Worm (Caenorhabditis elegans): ENCODE data around the gene cbn-1.

Gene cbn-1

ce11 chrII:299684-300083 is 32.6 kb downstream of the cbn-1 start, which contains the start of gene K01A2.6:
K01A2.6 (plus strand) TSS chrII:299984.
- TF ChIP-seq ceh-82 (tag; optimal IDR thresholded peaks at IDR 0.05) = no peak
- no peak for TF ChIP-seq mbf-1 (tag; optimal IDR thresholded peaks at IDR 0.05)
- no peak for TF ChIP-seq unc-39 (tag; optimal IDR thresholded peaks at IDR 0.05)
- TF ChIP-seq nhr-21 (tag; optimal IDR thresholded peaks at IDR 0.05) = no peak
- TF ChIP-seq nhr-11 (tag; optimal IDR thresholded peaks at IDR 0.05) = no peak
- TF ChIP-seq ztf-11 (tag; optimal IDR thresholded peaks at IDR 0.05) = no peak
- no peak for TF ChIP-seq Y55F3AM.14 (GFP tag; optimal IDR thresholded peaks at IDR 0.05)
- no peak for TF ChIP-seq mdl-1 (tag; optimal IDR thresholded peaks at IDR 0.05)
- no peak for TF ChIP-seq dmd-4 (tag; optimal IDR thresholded peaks at IDR 0.05)
- TF ChIP-seq gmeb-1 (tag; optimal IDR thresholded peaks at IDR 0.05) = no peak
- TF ChIP-seq skn-1 (tag; optimal IDR thresholded peaks at IDR 0.05) = no peak
- no peak for TF ChIP-seq ceh-16 (tag; optimal IDR thresholded peaks at IDR 0.05)
- no peak for TF ChIP-seq mab-5 (tag; optimal IDR thresholded peaks at IDR 0.05)
- TF ChIP-seq ama-1 (optimal IDR thresholded peaks at IDR 0.05) = no peak
- TF ChIP-seq R02D3.7 (tag; optimal IDR thresholded peaks at IDR 0.05) = no peak
- no peak for TF ChIP-seq sma-3 (GFP tag; optimal IDR thresholded peaks at IDR 0.05)

- TF ChIP-seq nhr-6 (tag; optimal IDR thresholded peaks at IDR 0.05) (no peak), lin-11 (tag; optimal IDR thresholded peaks at IDR 0.05) (no peak), nhr-129 (tag; optimal IDR thresholded peaks at IDR 0.05) (no peak), lin-39 (tag; optimal IDR thresholded peaks at IDR 0.05) (no peak), mdl-1 (tag; optimal IDR thresholded peaks at IDR 0.05) (no peak), ama-1 (optimal IDR thresholded peaks at IDR 0.05) (no peak), sma-9 (GFP tag; optimal IDR thresholded peaks at IDR 0.05) (no peak), sma-9 (tag; optimal IDR thresholded peaks at IDR 0.05) (no peak), dmd-4 (tag; optimal IDR thresholded peaks at IDR 0.05) (no peak), zag-1 (tag; optimal IDR thresholded peaks at IDR 0.05) (no peak), nhr-12 (tag; optimal IDR thresholded peaks at IDR 0.05) (no peak), elt-1 (tag; optimal IDR thresholded peaks at IDR 0.05) (no peak)
These were observed 35.3 kb downstream of the cbn-1 start, which contains the start of the genes clec-117 and B0432.1 for ce11 chrII:296911-297440. clec-117 (minus strand) TSS chrII:297011. B0432.1 (plus strand) TSS chrII:297390.

- TF ChIP-seq F13H6.1 (tag; optimal IDR thresholded peaks at IDR 0.05) (no peak), ama-1 (optimal IDR thresholded peaks at IDR 0.05) (no peak), snpc-4 (tag; optimal IDR thresholded peaks at IDR 0.05) (no peak), gmeb-1 (tag; optimal IDR thresholded peaks at IDR 0.05) (no peak), R02D3.7 (tag; optimal IDR thresholded peaks at IDR 0.05) (no peak), nhr-129 (tag; optimal IDR thresholded peaks at IDR 0.05) (no peak), mdl-1 (tag; optimal IDR thresholded peaks at IDR 0.05) (no peak), ZK546.5 (tag; optimal IDR thresholded peaks at IDR 0.05) (no peak), ceh-82 (tag; optimal IDR thresholded peaks at IDR 0.05) (no peak), alr-1 (tag; optimal IDR thresholded peaks at IDR 0.05) (no peak), nhr-21 (tag; optimal IDR thresholded peaks at IDR 0.05) (no peak), sma-3 (GFP tag; optimal IDR thresholded peaks at IDR 0.05) (no peak), unc-55 (GFP tag; optimal IDR thresholded peaks at IDR 0.05) (no peak)
These were observed 37.7 kb downstream of the cbn-1 start, which contains the start of gene B0432.11 for ce11 chrII:294606-295005. B0432.11 (minus strand) TSS chrII:294706.

- TF ChIP-seq alr-1 (tag; optimal IDR thresholded peaks at IDR 0.05) (no peak), lin-13 (GFP tag; optimal IDR thresholded peaks at IDR 0.05) (no peak), ZK546.5 (tag; optimal IDR thresholded peaks at IDR 0.05) (no peak), nhr-12 (tag; optimal IDR thresholded peaks at IDR 0.05) (no peak), nhr-237 (tag; optimal IDR thresholded peaks at IDR 0.05) (no peak), nhr-10 (tag; optimal IDR thresholded peaks at IDR 0.05) (no peak), elt-3 (tag; optimal IDR thresholded peaks at IDR 0.05) (no peak), unc-55 (GFP tag; optimal IDR thresholded peaks at IDR 0.05) (no peak), nhr-6 (tag; optimal IDR thresholded peaks at IDR 0.05) (no peak), ztf-4 (tag; optimal IDR thresholded peaks at IDR 0.05) (no peak)
These were observed 42.0 kb downstream of the cbn-1 start, which contains the start of gene djr-1.1 for ce11 chrII:290282-290681. djr-1.1 (plus strand) TSS chrII:290582.

ce11 chrII:288705-289205 is 43.6 kb downstream of the cbn-1 start, which contains the start of gene mrpl-41:
mrpl-41 (plus strand) TSS chrII:288939.
- no peak for TF ChIP-seq crh-2 (tag; optimal IDR thresholded peaks at IDR 0.05)
- TF ChIP-seq Y55F3AM.14 (GFP tag; optimal IDR thresholded peaks at IDR 0.05) = peak; percentile 12

Data from whole organism, L2 larva.